Fruit fly (Drosophila melanogaster): ENCODE results near the gene CG31642.

DNA sequence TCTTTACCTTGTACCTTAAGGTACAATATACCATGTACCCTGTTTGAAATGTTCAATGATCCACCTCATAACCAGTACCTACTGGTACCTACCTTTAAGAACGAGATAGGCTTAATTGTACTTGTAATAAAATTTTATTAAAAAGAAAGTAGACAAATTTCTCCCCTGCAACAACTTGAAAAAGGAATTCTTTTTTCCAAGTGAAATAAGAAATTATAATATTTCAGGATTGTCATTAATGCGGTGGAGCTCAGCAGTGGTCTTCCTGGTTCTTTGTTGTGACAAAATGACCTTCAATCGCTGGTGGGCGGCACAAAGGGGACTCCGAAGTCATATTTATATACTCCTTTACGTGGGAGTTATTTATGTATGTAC is 19.1 kb upstream of the CG31642 start:
- TF ChIP-seq CG12605 (GFP tag; IDR thresholded peaks at IDR 0.05), result no peak
- TF ChIP-seq gl (tag; optimal IDR thresholded peaks at IDR 0.05), result no peak
- TF ChIP-seq D1 (tag; optimal IDR thresholded peaks at IDR 0.05), result no peak
- TF ChIP-seq fd96Ca (GFP tag; IDR thresholded peaks at IDR 0.05), result no peak
- TF ChIP-seq CG8301 (tag; optimal IDR thresholded peaks at IDR 0.05), result no peak
- TF ChIP-seq Snoo (tag; optimal IDR thresholded peaks at IDR 0.05), result no peak
- TF ChIP-seq CG14655 (GFP tag; optimal IDR thresholded peaks at IDR 0.05), result no peak
- no peak for TF ChIP-seq CG9948 (tag; optimal IDR thresholded peaks at IDR 0.05)
- no peak for TF ChIP-seq rn (GFP tag; IDR thresholded peaks at IDR 0.05)
- no peak for TF ChIP-seq CG17806 (tag; optimal IDR thresholded peaks at IDR 0.05)
- no peak for TF ChIP-seq EcR (GFP tag; optimal IDR thresholded peaks at IDR 0.05)
- TF ChIP-seq CG15710 (tag; optimal IDR thresholded peaks at IDR 0.05), result no peak
- TF ChIP-seq CG13204 (GFP tag; optimal IDR thresholded peaks at IDR 0.05), result no peak
